Worm (Caenorhabditis elegans): ENCODE results near the gene C08E8.1.

- no peak for TF ChIP-seq pha-4 (tag; optimal IDR thresholded peaks at IDR 0.05)
- TF ChIP-seq lin-13 (tag; optimal IDR thresholded peaks at IDR 0.05): no peak
- no peak for TF ChIP-seq blmp-1 (tag; optimal IDR thresholded peaks at IDR 0.05)
- no peak for TF ChIP-seq zip-8 (tag; optimal IDR thresholded peaks at IDR 0.05)
- TF ChIP-seq nhr-28 (tag; optimal IDR thresholded peaks at IDR 0.05): no peak
- TF ChIP-seq drap-1 (GFP tag; optimal IDR thresholded peaks at IDR 0.05): no peak
- no peak for TF ChIP-seq mep-1 (tag; optimal IDR thresholded peaks at IDR 0.05)
- TF ChIP-seq unc-39 (tag; optimal IDR thresholded peaks at IDR 0.05): no peak
- TF ChIP-seq nhr-237 (tag; optimal IDR thresholded peaks at IDR 0.05): no peak
- no peak for TF ChIP-seq bed-3 (GFP tag; optimal IDR thresholded peaks at IDR 0.05)
- no peak for TF ChIP-seq snpc-4 (tag; optimal IDR thresholded peaks at IDR 0.05)
- TF ChIP-seq lsy-2 (tag; optimal IDR thresholded peaks at IDR 0.05): no peak
- TF ChIP-seq unc-120 (tag; optimal IDR thresholded peaks at IDR 0.05; ENCODE audit: poor library complexity, severe bottlenecking): no peak
Measured at ce11 chrV:18397814-18398213, 35.5 kb upstream of the C08E8.1 start, which contains the start of gene Y51A2B.16.
